Worm (Caenorhabditis elegans): ENCODE data around the gene clec-72.
"Not testable (repeated sequence)": the region's sequence is repeated elsewhere in the genome, so short reads cannot be mapped to it uniquely, and the experiment has no call there.

- TF ChIP-seq nhr-237, ceh-90, tbx-2, egl-27, ceh-82, C16A3.4, ztf-4 (tag; optimal IDR thresholded peaks at IDR 0.05): not testable (repeated sequence)
Measured at ce11 chrIV:3911848-3912247, 32.8 kb upstream of the clec-72 start, which contains the start of gene F56D6.18.

Data from whole organism, L1 larva.